Fruit fly (Drosophila melanogaster) whole organism, embryonic: ENCODE measurements around the gene glu.

ENCODE experiments used
- Ada2b ChIP-seq: fragments of 200-800 bp; sonication (Bioruptor generic); IDR thresholded peaks from 2 replicates; pipeline ENCODE4 v1.3.6; 2022; ENCODE audit warnings: missing biosample characterization, missing genetic modification characterization
- Bdp1 ChIP-seq: fragments of 200-800 bp; sonication (Bioruptor generic); optimal IDR thresholded peaks from 3 replicates; lab custom pipeline; 2016; ENCODE audit warnings: missing biosample characterization, missing genetic modification characterization
- Bteb2 ChIP-seq: fragments of 200-800 bp; sonication (Bioruptor generic); optimal IDR thresholded peaks from 2 replicates; lab custom pipeline; 2016; ENCODE audit warnings: missing biosample characterization, missing genetic modification characterization
- CG10654 ChIP-seq: fragments of 200-800 bp; sonication (Bioruptor generic); optimal IDR thresholded peaks from 2 replicates; lab custom pipeline; 2016; ENCODE audit warnings: missing biosample characterization, missing genetic modification characterization
- CG11247 ChIP-seq: fragments of 200-800 bp; sonication (Bioruptor generic); IDR thresholded peaks from 2 replicates; pipeline ENCODE4 v1.3.6; 2022; ENCODE audit warnings: missing biosample characterization, missing genetic modification characterization
- CG12769 ChIP-seq: fragments of 200-800 bp; sonication (Bioruptor generic); optimal IDR thresholded peaks from 2 replicates; lab custom pipeline; 2019; ENCODE audit warnings: missing biosample characterization, mild to moderate bottlenecking, missing genetic modification characterization, moderate library complexity
- CG13894 ChIP-seq: fragments of 200-800 bp; sonication (Bioruptor generic); optimal IDR thresholded peaks from 3 replicates; lab custom pipeline; 2018; ENCODE audit warnings: missing biosample characterization, mild to moderate bottlenecking, missing genetic modification characterization, moderate library complexity
- CG14667 ChIP-seq: fragments of 200-800 bp; sonication (Bioruptor generic); IDR thresholded peaks from 2 replicates; pipeline ENCODE4 v1.3.6; 2022; ENCODE audit warnings: missing biosample characterization, missing genetic modification characterization
- CG16863 ChIP-seq: fragments of 200-800 bp; sonication (Bioruptor generic); optimal IDR thresholded peaks from 3 replicates; lab custom pipeline; 2016; ENCODE audit warnings: missing biosample characterization, missing genetic modification characterization
- CG17328 ChIP-seq: fragments of 200-800 bp; sonication (Bioruptor generic); IDR thresholded peaks from 2 replicates; pipeline ENCODE4 v1.3.6; 2022; ENCODE audit warnings: missing biosample characterization, missing genetic modification characterization
- CG18011 ChIP-seq: fragments of 200-800 bp; sonication (Bioruptor generic); optimal IDR thresholded peaks from 2 replicates; lab custom pipeline; 2017; ENCODE audit warnings: missing biosample characterization, missing genetic modification characterization, mild to moderate bottlenecking, moderate library complexity, missing genotype
- CG2129 ChIP-seq: fragments of 200-800 bp; sonication (Bioruptor generic); IDR thresholded peaks from 2 replicates; pipeline ENCODE4 v1.3.6; 2022; ENCODE audit warnings: missing biosample characterization, missing genetic modification characterization; ENCODE audit not compliant: partially characterized antibody
- CG31365 ChIP-seq: fragments of 200-800 bp; sonication (Bioruptor generic); optimal IDR thresholded peaks from 2 replicates; lab custom pipeline; 2018; ENCODE audit warnings: missing biosample characterization, mild to moderate bottlenecking, missing genetic modification characterization
- CG33557 ChIP-seq: fragments of 200-800 bp; sonication (Bioruptor generic); optimal IDR thresholded peaks from 2 replicates; lab custom pipeline; 2019; ENCODE audit warnings: missing biosample characterization, mild to moderate bottlenecking, missing genetic modification characterization, moderate library complexity
- CG3726 ChIP-seq: fragments of 200-800 bp; sonication (Bioruptor generic); IDR thresholded peaks from 3 replicates; pipeline ENCODE4, ENCODE4 v1.3.6; 2022; ENCODE audit warnings: missing biosample characterization, missing genetic modification characterization
- CG4360 ChIP-seq: fragments of 200-800 bp; sonication (Bioruptor generic); IDR thresholded peaks from 2 replicates; pipeline ENCODE4 v1.3.6; 2022; ENCODE audit warnings: missing biosample characterization, missing genetic modification characterization
- CG43689 ChIP-seq: fragments of 200-800 bp; sonication (Bioruptor generic); IDR thresholded peaks from 2 replicates; pipeline ENCODE4 v1.3.6; 2022; ENCODE audit warnings: missing biosample characterization, missing genetic modification characterization
- CG4730 ChIP-seq: fragments of 200-800 bp; sonication (Bioruptor generic); IDR thresholded peaks from 2 replicates; pipeline ENCODE4 v1.3.6; 2022; ENCODE audit warnings: missing biosample characterization, missing genetic modification characterization
- CG5180 ChIP-seq: fragments of 200-800 bp; sonication (Bioruptor generic); optimal IDR thresholded peaks from 3 replicates; lab custom pipeline; 2017; ENCODE audit warnings: missing biosample characterization, missing genetic modification characterization, mild to moderate bottlenecking, moderate library complexity, missing genetic modification reagents
- CG7357 ChIP-seq: fragments of 200-800 bp; sonication (Bioruptor generic); IDR thresholded peaks from 3 replicates; pipeline ENCODE4 v1.3.6; 2022; ENCODE audit warnings: missing biosample characterization, missing genetic modification characterization
- CG9609 ChIP-seq: fragments of 200-800 bp; sonication (Bioruptor generic); optimal IDR thresholded peaks from 3 replicates; lab custom pipeline; 2016; ENCODE audit warnings: missing biosample characterization, missing genetic modification characterization
- CG9797 ChIP-seq: fragments of 200-800 bp; sonication (Bioruptor generic); optimal IDR thresholded peaks from 3 replicates; lab custom pipeline; 2018; ENCODE audit warnings: missing biosample characterization, mild to moderate bottlenecking, missing genetic modification characterization
- CG9876 ChIP-seq: fragments of 200-800 bp; sonication (Bioruptor generic); optimal IDR thresholded peaks from 2 replicates; lab custom pipeline; 2016; ENCODE audit warnings: missing biosample characterization, missing genetic modification characterization
- CkIIα-i1 ChIP-seq: fragments of 200-800 bp; sonication (Bioruptor generic); IDR thresholded peaks from 2 replicates; pipeline ENCODE4 v1.3.6; 2022; ENCODE audit warnings: missing biosample characterization, missing genetic modification characterization
- CrebB ChIP-seq: fragments of 200-800 bp; sonication (Bioruptor generic); optimal IDR thresholded peaks from 3 replicates; lab custom pipeline; 2018; ENCODE audit warnings: missing biosample characterization, mild to moderate bottlenecking, missing genetic modification characterization
- D19A ChIP-seq: fragments of 200-800 bp; optimal IDR thresholded peaks from 3 replicates; lab custom pipeline; 2019; ENCODE audit warnings: missing biosample characterization, mild to moderate bottlenecking, missing genetic modification characterization, moderate library complexity
- Ets65A ChIP-seq: fragments of 200-800 bp; sonication (Bioruptor generic); peaks from one replicate; lab custom pipeline; 2016; ENCODE audit warnings: missing biosample characterization, missing genetic modification characterization
- Ets97D ChIP-seq: fragments of 200-800 bp; sonication (Bioruptor generic); optimal IDR thresholded peaks from 3 replicates; lab custom pipeline; 2016; ENCODE audit warnings: missing biosample characterization, missing genetic modification characterization
- Fer2 ChIP-seq: fragments of 200-800 bp; sonication (Bioruptor generic); optimal IDR thresholded peaks from 2 replicates; lab custom pipeline; 2018; ENCODE audit warnings: missing biosample characterization, mild to moderate bottlenecking, missing genetic modification characterization, moderate library complexity
- HLH4C ChIP-seq: fragments of 200-800 bp; sonication (Bioruptor generic); IDR thresholded peaks from 3 replicates; pipeline ENCODE4 v1.3.6; 2022; ENCODE audit warnings: missing biosample characterization, missing genetic modification characterization; ENCODE audit not compliant: partially characterized antibody
- Hr51 ChIP-seq, 2 experiments: fragments of 200-800 bp; sonication (Bioruptor generic); optimal IDR thresholded peaks; 2 replicates in 1 of 2; 3 replicates in 1 of 2; lab custom pipeline; 2016 to 2018; ENCODE audit warnings: missing biosample characterization in 2 of 2, missing genetic modification characterization in 2 of 2, mild to moderate bottlenecking in 1 of 2, moderate library complexity in 1 of 2
- MBD-R2 ChIP-seq: fragments of 200-800 bp; sonication (Bioruptor generic); IDR thresholded peaks from 2 replicates; pipeline ENCODE4 v1.3.6; 2022; ENCODE audit warnings: missing biosample characterization, missing genetic modification characterization
- NFAT ChIP-seq: fragments of 200-800 bp; sonication (Bioruptor generic); IDR thresholded peaks from 2 replicates; pipeline ENCODE4 v1.3.6; 2022; ENCODE audit warnings: missing biosample characterization, missing genetic modification characterization
- Ravus ChIP-seq: fragments of 200-800 bp; sonication (Bioruptor generic); IDR thresholded peaks from 2 replicates; pipeline ENCODE4 v1.3.6; 2022; ENCODE audit warnings: missing biosample characterization, missing genetic modification characterization
- YL-1 ChIP-seq: fragments of 200-800 bp; sonication (Bioruptor generic); optimal IDR thresholded peaks from 3 replicates; lab custom pipeline; 2017; ENCODE audit warnings: missing biosample characterization, mild to moderate bottlenecking, missing genetic modification characterization
- chm ChIP-seq: fragments of 200-800 bp; sonication (Bioruptor generic); IDR thresholded peaks from 2 replicates; pipeline ENCODE4 v1.3.6; 2022; ENCODE audit warnings: missing biosample characterization, missing genetic modification characterization
- crol ChIP-seq: fragments of 200-800 bp; sonication (Bioruptor generic); IDR thresholded peaks from 2 replicates; pipeline ENCODE4 v1.3.6; 2022; ENCODE audit warnings: missing biosample characterization, missing genetic modification characterization
- ftz-f1 ChIP-seq: fragments of 200-800 bp; sonication (Bioruptor generic); optimal IDR thresholded peaks from 2 replicates; lab custom pipeline; 2016; ENCODE audit warnings: missing biosample characterization, missing genetic modification characterization
- inv ChIP-seq: fragments of 200-800 bp; sonication (Bioruptor generic); IDR thresholded peaks from 2 replicates; pipeline ENCODE4 v1.3.6; 2022; ENCODE audit warnings: missing biosample characterization, missing genetic modification characterization; ENCODE audit not compliant: partially characterized antibody
- mam ChIP-seq: fragments of 200-800 bp; sonication (Bioruptor generic); optimal IDR thresholded peaks from 3 replicates; lab custom pipeline; 2016; ENCODE audit warnings: missing biosample characterization, missing genetic modification characterization
- psq ChIP-seq: fragments of 200-800 bp; sonication (Bioruptor generic); optimal IDR thresholded peaks from 2 replicates; lab custom pipeline; 2017; ENCODE audit warnings: missing biosample characterization, missing genetic modification characterization
- rib ChIP-seq: fragments of 200-800 bp; sonication (Bioruptor generic); IDR thresholded peaks from 2 replicates; pipeline ENCODE4 v1.3.6; 2022; ENCODE audit warnings: missing biosample characterization, missing genetic modification characterization
- run ChIP-seq: fragments of 200-800 bp; sonication (Bioruptor generic); optimal IDR thresholded peaks from 3 replicates; lab custom pipeline; 2018; ENCODE audit warnings: missing biosample characterization, mild to moderate bottlenecking, missing genetic modification characterization
- sisA ChIP-seq: fragments of 200-800 bp; sonication (Bioruptor generic); IDR thresholded peaks from 2 replicates; pipeline ENCODE4 v1.3.6; 2022; ENCODE audit warnings: missing biosample characterization, missing genetic modification characterization
- ssp ChIP-seq: fragments of 200-800 bp; sonication (Bioruptor generic); IDR thresholded peaks from 2 replicates; pipeline ENCODE4 v1.3.6; 2022; ENCODE audit warnings: missing biosample characterization, missing genetic modification characterization
- tll ChIP-seq, 2 experiments: fragments of 200-800 bp in 1 of 2; fragments of >200 bp in 1 of 2; sonication (Bioruptor generic) in 1 of 2; optimal IDR thresholded peaks; 2 replicates each; lab custom pipeline; 2017 to 2019; ENCODE audit warnings: missing biosample characterization in 2 of 2, missing genetic modification characterization in 2 of 2, mild to moderate bottlenecking in 1 of 2, moderate library complexity in 1 of 2
- vvl ChIP-seq: fragments of 200-800 bp; sonication (Bioruptor generic); IDR thresholded peaks from 2 replicates; pipeline ENCODE4 v1.3.6; 2022; ENCODE audit warnings: missing biosample characterization, missing genetic modification characterization
- zf30C ChIP-seq: fragments of 200-800 bp; sonication (Bioruptor generic); optimal IDR thresholded peaks from 3 replicates; lab custom pipeline; 2018; ENCODE audit warnings: missing biosample characterization, mild to moderate bottlenecking, missing genetic modification characterization

glu gene

DNA sequence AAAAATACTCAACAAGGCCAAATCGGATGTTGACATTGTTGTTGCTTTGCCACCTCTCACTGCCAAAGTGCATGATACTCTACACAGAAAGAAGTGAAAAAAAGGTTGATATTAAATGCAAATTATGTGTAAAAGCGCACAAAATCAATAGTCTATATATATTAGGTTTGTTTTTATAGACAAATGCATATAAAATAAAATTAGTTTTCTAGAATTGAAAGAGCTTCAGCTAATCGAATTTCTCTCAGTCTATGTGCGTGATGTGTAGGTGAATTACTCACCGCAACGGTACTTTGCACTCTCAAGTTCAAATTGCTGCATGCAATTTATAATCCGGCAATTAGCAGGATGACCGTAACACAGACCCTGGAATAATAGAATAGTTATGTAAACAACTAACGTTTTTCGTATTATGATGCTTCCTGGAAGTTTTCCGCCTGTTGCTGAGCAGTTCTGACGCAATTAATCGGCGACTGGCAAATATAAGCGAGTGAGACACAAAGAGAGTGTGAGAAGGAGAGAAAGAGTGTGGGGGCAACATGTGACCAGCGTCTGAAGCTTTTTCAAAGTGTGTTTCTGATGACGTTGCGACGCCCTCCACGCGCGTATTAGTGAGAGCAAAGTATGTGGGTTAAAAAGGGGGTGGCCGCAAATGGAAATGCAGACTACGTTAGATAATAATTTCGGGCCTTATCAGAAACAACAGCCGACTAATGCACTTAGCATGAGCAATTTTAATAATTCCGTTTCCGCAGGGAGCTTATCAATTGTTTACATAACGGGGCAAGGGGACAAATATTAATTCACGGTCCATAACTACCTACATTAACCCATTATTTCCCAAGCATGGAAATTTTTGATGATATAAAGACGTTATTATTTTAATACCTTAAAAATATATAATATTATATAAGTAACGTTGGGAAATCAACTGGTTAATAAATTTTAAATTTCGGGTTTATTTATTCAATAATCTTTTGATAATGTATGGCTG is 17.2 kb downstream of the glu start (continued):
- peak; percentile 93 for TF ChIP-seq CG14667
- TF ChIP-seq inv, result no peak
- peak; percentile 77 to 94 for TF ChIP-seq Hr51 (GFP tag; optimal IDR thresholded peaks at IDR 0.05; lab: Kevin White, UChicago)
- peak; percentile 98 for TF ChIP-seq vvl (GFP tag; lab: Robert Waterston, UW)
- TF ChIP-seq Bdp1 (GFP tag; lab: Kevin White, UChicago), result peak; percentile 35
- peak; percentile 91 for TF ChIP-seq run (tag; lab: Kevin White, UChicago)
- TF ChIP-seq CG9876, result no peak
- TF ChIP-seq ssp (GFP tag; lab: Robert Waterston, UW), result peak; percentile 88
- TF ChIP-seq D19A (tag; lab: Kevin White, UChicago), result peak; percentile 91
- TF ChIP-seq CrebB, result peak; percentile 57
- TF ChIP-seq Ets65A, result peak; percentile 97
- no peak for TF ChIP-seq CG33557 (GFP tag; lab: Kevin White, UChicago)
- TF ChIP-seq CG5180 (GFP tag; lab: Kevin White, UChicago), result peak; percentile 82
- TF ChIP-seq MBD-R2, result peak; percentile 56; the same call in 1 of the 2 replicates
- TF ChIP-seq CG4360 (GFP tag; lab: Robert Waterston, UW), result peak; percentile 84
- peak; percentile 22 for TF ChIP-seq YL-1 (GFP tag; lab: Kevin White, UChicago)
- TF ChIP-seq CG11247 (GFP tag; lab: Robert Waterston, UW), result peak; percentile 92
- TF ChIP-seq psq (GFP tag; lab: Kevin White, UChicago), result peak; percentile 61
- 0 out of 3 replicates have a peak, but pooled peaks have one; percentile 17 for TF ChIP-seq HLH4C (GFP tag; lab: Robert Waterston, UW)
- TF ChIP-seq CG12769, result peak; percentile 67
- TF ChIP-seq CG18011 (GFP tag; lab: Kevin White, UChicago), result no peak
- peak; percentile 85 for TF ChIP-seq CG16863 (GFP tag; lab: Kevin White, UChicago)
- no peak for TF ChIP-seq CG2129 (GFP tag; lab: Robert Waterston, UW)
- peak; percentile 57 for TF ChIP-seq CG13894 (tag; lab: Kevin White, UChicago)
- TF ChIP-seq Bteb2, result peak; percentile 75
- peak; percentile 91 for TF ChIP-seq sisA (GFP tag; lab: Robert Waterston, UW)
- TF ChIP-seq CG43689 (GFP tag; lab: Robert Waterston, UW), result peak; percentile 48; the same call in 1 of the 2 replicates
- TF ChIP-seq CG7357 (GFP tag; lab: Robert Waterston, UW), result peak; percentile 81; the same call in 2 of the 3 replicates
- TF ChIP-seq zf30C, result peak; percentile 65
- TF ChIP-seq NFAT (GFP tag; lab: Robert Waterston, UW), result peak; percentile 86
- peak; percentile 94 for TF ChIP-seq chm (GFP tag; lab: Robert Waterston, UW)
- peak; percentile 96 for TF ChIP-seq CG17328 (GFP tag; lab: Robert Waterston, UW)
- TF ChIP-seq CG31365 (tag; lab: Kevin White, UChicago), result peak; percentile 46
- no peak for TF ChIP-seq ftz-f1
- peak; percentile 31 for TF ChIP-seq crol (GFP tag; lab: Robert Waterston, UW)
- TF ChIP-seq CG4730 (GFP tag; lab: Robert Waterston, UW), result peak; percentile 94
- TF ChIP-seq mam, result peak; percentile 56
- peak; percentile 80 for TF ChIP-seq Ravus (GFP tag; lab: Robert Waterston, UW)
- TF ChIP-seq Ets97D, result peak; percentile 60
- TF ChIP-seq CG10654 (GFP tag; lab: Kevin White, UChicago), result peak; percentile 87
- TF ChIP-seq Fer2, result peak; percentile 78
- peak; percentile 87 for TF ChIP-seq Ada2b (GFP tag; lab: Robert Waterston, UW)
- TF ChIP-seq CG9609 (GFP tag; lab: Kevin White, UChicago), result peak; percentile 34
- peak in 1 of 2 experiments; percentile 64 for TF ChIP-seq tll (GFP tag; optimal IDR thresholded peaks at IDR 0.05; lab: Kevin White, UChicago)
- TF ChIP-seq CG9797 (GFP tag; lab: Kevin White, UChicago), result no peak
- TF ChIP-seq CkIIα-i1 (GFP tag; lab: Robert Waterston, UW), result peak; percentile 62; the same call in 1 of the 2 replicates
- peak; percentile 94 for TF ChIP-seq CG3726 (GFP tag; lab: Robert Waterston, UW)
- peak; percentile 86 for TF ChIP-seq rib (GFP tag; lab: Robert Waterston, UW)
